Worm (Caenorhabditis elegans) whole organism, L4 larva: ENCODE results near the gene Y45F10A.7.

Source experiments
- F26F4.8 ChIP-seq: fragments of 200-800 bp; sonication (Bioruptor generic); conservative IDR thresholded peaks from 2 replicates; pipeline ENCODE4 v1.3.6; 2022; ENCODE audit warnings: missing genetic modification characterization, missing compliant biosample characterization
- daf-19 ChIP-seq: fragments of 200-800 bp; sonication (Bioruptor generic); conservative IDR thresholded peaks from 2 replicates; pipeline ENCODE4 v1.3.6; 2022; ENCODE audit warnings: missing genetic modification characterization, missing compliant biosample characterization
- lin-13 ChIP-seq: fragments of 150-350 bp; optimal IDR thresholded peaks from 2 replicates; lab custom pipeline; 2014; ENCODE audit warnings: missing biosample characterization, missing genetic modification reagents, missing genetic modification characterization
- nhr-28 ChIP-seq: fragments of 150-350 bp; optimal IDR thresholded peaks from 2 replicates; lab custom pipeline; 2014; ENCODE audit warnings: missing biosample characterization, missing genetic modification characterization
- set-16 ChIP-seq: fragments of 200-800 bp; sonication (Bioruptor generic); IDR thresholded peaks from 2 replicates; pipeline ENCODE4 v1.3.6; 2022; ENCODE audit warnings: missing genetic modification reagents, missing genetic modification characterization, missing compliant biosample characterization
- tag-97 ChIP-seq: fragments of 200-800 bp; sonication (Bioruptor generic); IDR thresholded peaks from 2 replicates; pipeline ENCODE4 v1.3.6; 2022; ENCODE audit warnings: missing genetic modification characterization, missing compliant biosample characterization

ce11 chrIV:13474132-13474531 lies 18.2 kb upstream of the Y45F10A.7 start, which contains the start of gene Y38H8A.2:
- TF ChIP-seq F26F4.8 = no peak
- TF ChIP-seq set-16 (GFP tag; lab: Robert Waterston, UW) = no peak
- no peak for TF ChIP-seq nhr-28 (tag; lab: Kevin White, UChicago)
- no peak for TF ChIP-seq daf-19
- TF ChIP-seq tag-97 (GFP tag; lab: Robert Waterston, UW) = no peak
- no peak for TF ChIP-seq lin-13
